Fruit fly (Drosophila melanogaster) whole organism, embryonic: ENCODE results near the gene Tim9b.

Source experiments
- Ada2b ChIP-seq: fragments of 200-800 bp; sonication (Bioruptor generic); IDR thresholded peaks from 2 replicates; pipeline ENCODE4 v1.3.6; 2022; ENCODE audit warnings: missing biosample characterization, missing genetic modification characterization
- Antp ChIP-seq: fragments of 200-800 bp; sonication (Bioruptor generic); optimal IDR thresholded peaks from 3 replicates; lab custom pipeline; 2016; ENCODE audit warnings: missing biosample characterization, missing genetic modification characterization
- B-H1 ChIP-seq: fragments of 200-800 bp; sonication (Bioruptor generic); IDR thresholded peaks from 3 replicates; pipeline ENCODE4 v1.3.6; 2022; ENCODE audit warnings: missing biosample characterization, missing genetic modification characterization
- B-H2 ChIP-seq: fragments of 200-800 bp; sonication (Bioruptor generic); optimal IDR thresholded peaks from 2 replicates; lab custom pipeline; 2018; ENCODE audit warnings: missing biosample characterization, mild to moderate bottlenecking, missing genetic modification characterization
- CG11247 ChIP-seq: fragments of 200-800 bp; sonication (Bioruptor generic); IDR thresholded peaks from 2 replicates; pipeline ENCODE4 v1.3.6; 2022; ENCODE audit warnings: missing biosample characterization, missing genetic modification characterization
- CG11398 ChIP-seq: fragments of 200-800 bp; sonication (Bioruptor generic); optimal IDR thresholded peaks from 2 replicates; lab custom pipeline; 2016; ENCODE audit warnings: missing biosample characterization, missing genetic modification characterization
- CG11456 ChIP-seq: fragments of 200-800 bp; sonication (Bioruptor generic); IDR thresholded peaks from 3 replicates; pipeline ENCODE4 v1.3.6; 2022; ENCODE audit warnings: missing biosample characterization, missing genetic modification characterization
- CG12299 ChIP-seq: fragments of 200-800 bp; sonication (Bioruptor generic); optimal IDR thresholded peaks from 2 replicates; lab custom pipeline; 2018; ENCODE audit warnings: missing biosample characterization, mild to moderate bottlenecking, missing genetic modification characterization
- CG12391 ChIP-seq: fragments of 200-800 bp; sonication (Bioruptor generic); optimal IDR thresholded peaks from 3 replicates; lab custom pipeline; 2018; ENCODE audit warnings: missing biosample characterization, mild to moderate bottlenecking, missing genetic modification characterization, moderate library complexity
- CG12942 ChIP-seq: fragments of 200-800 bp; sonication (Bioruptor generic); optimal IDR thresholded peaks from 3 replicates; lab custom pipeline; 2016; ENCODE audit warnings: missing biosample characterization, missing genetic modification characterization
- CG1529 ChIP-seq: fragments of 200-800 bp; sonication (Bioruptor generic); optimal IDR thresholded peaks from 3 replicates; lab custom pipeline; 2018; ENCODE audit warnings: missing biosample characterization, missing genetic modification characterization
- CG15514 ChIP-seq: fragments of 200-800 bp; sonication (Bioruptor generic); optimal IDR thresholded peaks from 3 replicates; lab custom pipeline; 2017; ENCODE audit warnings: missing biosample characterization, missing genetic modification characterization, mild to moderate bottlenecking, moderate library complexity, missing genetic modification reagents
- CG1647 ChIP-seq: fragments of 200-800 bp; sonication (Bioruptor generic); optimal IDR thresholded peaks from 3 replicates; lab custom pipeline; 2016; ENCODE audit warnings: missing biosample characterization, missing genetic modification characterization
- CG17186 ChIP-seq: fragments of 200-800 bp; sonication (Bioruptor generic); optimal IDR thresholded peaks from 3 replicates; lab custom pipeline; 2017; ENCODE audit warnings: missing biosample characterization, missing genetic modification reagents, missing genetic modification characterization
- CG18011 ChIP-seq: fragments of 200-800 bp; sonication (Bioruptor generic); optimal IDR thresholded peaks from 2 replicates; lab custom pipeline; 2017; ENCODE audit warnings: missing biosample characterization, missing genetic modification characterization, mild to moderate bottlenecking, moderate library complexity, missing genotype
- CG3163 ChIP-seq: fragments of 200-800 bp; sonication (Bioruptor generic); optimal IDR thresholded peaks from 3 replicates; lab custom pipeline; 2016; ENCODE audit warnings: missing biosample characterization, missing genetic modification characterization
- CG33213 ChIP-seq: fragments of 200-800 bp; sonication (Bioruptor generic); optimal IDR thresholded peaks from 3 replicates; lab custom pipeline; 2016; ENCODE audit warnings: missing biosample characterization, missing genetic modification characterization
- CG34376 ChIP-seq: fragments of 200-800 bp; sonication (Bioruptor generic); optimal IDR thresholded peaks from 2 replicates; lab custom pipeline; 2018; ENCODE audit warnings: missing biosample characterization, mild to moderate bottlenecking, missing genetic modification characterization
- CG4854 ChIP-seq: fragments of 200-800 bp; sonication (Bioruptor generic); optimal IDR thresholded peaks from 2 replicates; lab custom pipeline; 2016; ENCODE audit warnings: missing biosample characterization, missing genetic modification characterization, inconsistent platforms
- CG6175 ChIP-seq: fragments of 200-800 bp; sonication (Bioruptor generic); IDR thresholded peaks from 3 replicates; pipeline ENCODE4 v1.3.6; 2022; ENCODE audit warnings: missing biosample characterization, missing genetic modification characterization
- CG6654 ChIP-seq: fragments of 200-800 bp; sonication (Bioruptor generic); optimal IDR thresholded peaks from 2 replicates; lab custom pipeline; 2017; ENCODE audit warnings: missing biosample characterization, mild to moderate bottlenecking, missing genetic modification characterization
- CG7786 ChIP-seq: fragments of 200-800 bp; sonication (Bioruptor generic); optimal IDR thresholded peaks from 2 replicates; lab custom pipeline; 2016; ENCODE audit warnings: missing biosample characterization, missing genetic modification characterization
- CG7839 ChIP-seq: fragments of 200-800 bp; sonication (Bioruptor generic); optimal IDR thresholded peaks from 3 replicates; lab custom pipeline; 2018; ENCODE audit warnings: missing biosample characterization, mild to moderate bottlenecking, missing genetic modification characterization, moderate library complexity
- CG8765 ChIP-seq: fragments of 200-800 bp; sonication (Bioruptor generic); IDR thresholded peaks from 2 replicates; pipeline ENCODE4 v1.3.6; 2022; ENCODE audit warnings: missing biosample characterization, missing genetic modification characterization
- CG9215 ChIP-seq: fragments of 200-800 bp; sonication (Bioruptor generic); IDR thresholded peaks from 2 replicates; pipeline ENCODE4 v1.3.6; 2022; ENCODE audit warnings: missing biosample characterization, missing genetic modification characterization
- CG9609 ChIP-seq: fragments of 200-800 bp; sonication (Bioruptor generic); optimal IDR thresholded peaks from 3 replicates; lab custom pipeline; 2016; ENCODE audit warnings: missing biosample characterization, missing genetic modification characterization
- CG9727 ChIP-seq: fragments of 200-800 bp; sonication (Bioruptor generic); optimal IDR thresholded peaks from 3 replicates; lab custom pipeline; 2017; ENCODE audit warnings: missing biosample characterization, mild to moderate bottlenecking, missing genetic modification characterization
- Dad ChIP-seq: fragments of 200-800 bp; sonication (Bioruptor generic); optimal IDR thresholded peaks from 3 replicates; lab custom pipeline; 2016; ENCODE audit warnings: missing biosample characterization, missing genetic modification characterization
- Drgx ChIP-seq: fragments of 200-800 bp; sonication (Bioruptor generic); IDR thresholded peaks from 2 replicates; pipeline ENCODE4 v1.3.6; 2022; ENCODE audit warnings: missing biosample characterization, missing genetic modification characterization
- HLH54F ChIP-seq: fragments of 200-800 bp; sonication (Bioruptor generic); optimal IDR thresholded peaks from 3 replicates; lab custom pipeline; 2016; ENCODE audit warnings: missing biosample characterization, missing genetic modification characterization
- HmgZ ChIP-seq: fragments of 200-800 bp; sonication (Bioruptor generic); optimal IDR thresholded peaks from 2 replicates; lab custom pipeline; 2018; ENCODE audit warnings: missing biosample characterization, mild to moderate bottlenecking, missing genetic modification characterization
- NC2β ChIP-seq: fragments of 200-800 bp; sonication (Bioruptor generic); optimal IDR thresholded peaks from 2 replicates; lab custom pipeline; 2016; ENCODE audit warnings: missing biosample characterization, missing genetic modification characterization
- Nf-YA ChIP-seq: fragments of 200-800 bp; sonication (Bioruptor generic); IDR thresholded peaks from 2 replicates; pipeline ENCODE4 v1.3.6; 2022; ENCODE audit warnings: missing biosample characterization, missing genetic modification characterization
- Ssrp ChIP-seq: fragments of 200-800 bp; sonication (Bioruptor generic); optimal IDR thresholded peaks from 2 replicates; lab custom pipeline; 2018; ENCODE audit warnings: missing biosample characterization, mild to moderate bottlenecking, missing genetic modification characterization, moderate library complexity
- Xrp1 ChIP-seq: fragments of 200-800 bp; sonication (Bioruptor generic); IDR thresholded peaks from 2 replicates; pipeline ENCODE4 v1.3.6; 2022; ENCODE audit warnings: missing biosample characterization, missing genetic modification characterization
- amos ChIP-seq: fragments of 200-800 bp; sonication (Bioruptor generic); IDR thresholded peaks from 2 replicates; pipeline ENCODE4 v1.3.6; 2022; ENCODE audit warnings: missing biosample characterization, missing genetic modification characterization; ENCODE audit not compliant: partially characterized antibody
- ato ChIP-seq: fragments of 200-800 bp; sonication (Bioruptor generic); IDR thresholded peaks from 2 replicates; pipeline ENCODE4 v1.3.6; 2022; ENCODE audit warnings: missing biosample characterization, missing genetic modification characterization; ENCODE audit not compliant: partially characterized antibody
- bcd ChIP-seq: fragments of 200-800 bp; sonication (Bioruptor generic); optimal IDR thresholded peaks from 2 replicates; lab custom pipeline; 2017; ENCODE audit warnings: missing biosample characterization, mild to moderate bottlenecking, missing genetic modification characterization
- bigmax ChIP-seq: fragments of 200-800 bp; sonication (Bioruptor generic); optimal IDR thresholded peaks from 2 replicates; lab custom pipeline; 2018; ENCODE audit warnings: missing biosample characterization, mild to moderate bottlenecking, missing genetic modification characterization
- croc ChIP-seq: fragments of 200-800 bp; sonication (Bioruptor generic); conservative IDR thresholded peaks from 3 replicates; pipeline ENCODE4 v1.3.6; 2022; ENCODE audit warnings: missing biosample characterization, missing genetic modification characterization
- dan ChIP-seq: fragments of 200-800 bp; sonication (Bioruptor generic); IDR thresholded peaks from 2 replicates; pipeline ENCODE4 v1.3.6; 2022; ENCODE audit warnings: missing biosample characterization, missing genetic modification characterization
- dati ChIP-seq: fragments of 200-800 bp; sonication (Bioruptor generic); IDR thresholded peaks from 2 replicates; pipeline ENCODE4 v1.3.6; 2022; ENCODE audit warnings: missing biosample characterization, missing genetic modification characterization
- dysf ChIP-seq: fragments of 200-800 bp; sonication (Bioruptor generic); IDR thresholded peaks from 3 replicates; pipeline ENCODE4 v1.3.6; 2022; ENCODE audit warnings: missing biosample characterization, missing genetic modification characterization
- fru ChIP-seq: fragments of >200 bp; optimal IDR thresholded peaks from 2 replicates; lab custom pipeline; 2017
- gro ChIP-seq: fragments of 200-800 bp; sonication (Bioruptor generic); optimal IDR thresholded peaks from 2 replicates; lab custom pipeline; 2016; ENCODE audit warnings: missing biosample characterization, missing genetic modification characterization
- insv ChIP-seq, 2 experiments: fragments of 200-800 bp; sonication (Bioruptor generic); optimal IDR thresholded peaks; 3 replicates each; lab custom pipeline; 2016 to 2018; ENCODE audit warnings: missing biosample characterization in 2 of 2, missing genetic modification characterization in 2 of 2
- lov ChIP-seq, 2 experiments: fragments of 200-800 bp in 1 of 2; fragments of >200 bp in 1 of 2; sonication (Bioruptor generic) in 1 of 2; IDR thresholded peaks in 1 of 2; optimal IDR thresholded peaks in 1 of 2; 2 replicates in 1 of 2; 3 replicates in 1 of 2; pipeline versions ENCODE4 v1.3.6 to Lab custom; 2017 to 2022; ENCODE audit warnings: missing biosample characterization in 1 of 2, missing genetic modification characterization in 1 of 2
- prd ChIP-seq, 3 experiments: fragments of >200 bp in 2 of 3; fragments of 200-800 bp in 1 of 3; sonication (Bioruptor generic) in 1 of 3; optimal IDR thresholded peaks in 2 of 3; IDR thresholded peaks in 1 of 3; 2 replicates in 2 of 3; 3 replicates in 1 of 3; pipeline versions ENCODE4 v1.3.6 to Lab custom; 2017 to 2022; ENCODE audit warnings: missing biosample characterization in 1 of 3, missing genetic modification characterization in 1 of 3
- sim ChIP-seq: fragments of 200-800 bp; sonication (Bioruptor generic); IDR thresholded peaks from 2 replicates; pipeline ENCODE4 v1.3.6; 2022; ENCODE audit warnings: missing biosample characterization, missing genetic modification characterization
- sr ChIP-seq: fragments of 200-800 bp; sonication (Bioruptor generic); IDR thresholded peaks from 3 replicates; pipeline ENCODE4 v1.3.6; 2022; ENCODE audit warnings: missing biosample characterization, missing genetic modification characterization

Tim9b gene

DNA sequence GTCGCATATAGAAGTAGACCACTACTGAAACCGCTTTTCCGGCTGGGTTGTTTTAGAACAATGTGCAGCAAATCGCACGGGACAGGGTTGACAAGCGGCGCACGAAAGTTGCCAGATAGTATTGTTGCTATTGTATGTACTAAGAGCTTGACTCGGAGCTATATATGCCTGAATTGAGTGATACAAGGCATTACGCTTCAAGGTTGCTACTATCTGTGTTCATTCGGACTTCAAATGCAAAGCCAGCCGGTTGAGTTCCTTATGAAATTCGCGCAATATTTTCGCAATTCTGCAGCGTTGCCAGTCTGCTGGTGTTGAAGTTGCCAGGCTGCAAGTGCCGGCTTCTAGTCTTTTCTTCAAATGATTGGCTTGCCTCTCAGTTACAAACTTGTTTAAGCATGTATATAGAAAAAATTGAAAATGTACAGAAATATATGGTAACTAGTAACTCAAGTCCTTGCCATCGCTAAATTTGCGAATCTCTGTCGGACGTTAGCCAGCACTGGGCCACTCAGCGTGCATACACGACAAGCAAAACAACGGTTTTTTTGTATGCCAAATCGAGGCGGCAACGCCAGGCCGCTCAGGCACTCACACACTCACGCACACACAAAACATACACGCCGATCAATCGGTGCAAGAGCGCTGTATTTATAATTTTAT, 33.6 kb upstream of the Tim9b start, which contains the start of the genes Ranbp21 and Elys:
Gene Ranbp21, minus strand, starts transcription at position 513 of the 663 bp plus-strand sequence.
Gene Elys, plus strand, starts transcription at position 549 of the 663 bp plus-strand sequence.
- TF ChIP-seq insv (GFP tag; optimal IDR thresholded peaks at IDR 0.05; lab: Kevin White, UChicago), result peak in 1 of 2 experiments; percentile 28
- peak; percentile 71 for TF ChIP-seq CG9609
- TF ChIP-seq CG12942 (GFP tag; lab: Kevin White, UChicago), result peak; percentile 45
- no peak for TF ChIP-seq CG7839 (tag; lab: Kevin White, UChicago)
- no peak for TF ChIP-seq B-H1
- no peak for TF ChIP-seq fru (lab: Kevin White, UChicago)
- no peak for TF ChIP-seq dati (GFP tag; lab: Robert Waterston, UW)
- TF ChIP-seq CG33213 (GFP tag; lab: Kevin White, UChicago), result no peak
- peak; percentile 13 for TF ChIP-seq CG15514 (GFP tag; lab: Kevin White, UChicago)
- no peak for TF ChIP-seq Drgx (GFP tag; lab: Robert Waterston, UW)
- no peak for TF ChIP-seq CG6175 (GFP tag; lab: Robert Waterston, UW)
- TF ChIP-seq CG12299 (tag; lab: Kevin White, UChicago), result no peak
- no peak for TF ChIP-seq bcd (GFP tag; lab: Kevin White, UChicago)
- TF ChIP-seq NC2β (GFP tag; lab: Kevin White, UChicago), result peak; percentile 29
- TF ChIP-seq Ada2b, result no peak
- TF ChIP-seq dan, result 0 out of 2 replicates have a peak, but pooled peaks have one; percentile 30
- no peak for TF ChIP-seq ato (GFP tag; lab: Robert Waterston, UW)
- TF ChIP-seq CG11398, result peak; percentile 48
- no peak for TF ChIP-seq sr (GFP tag; lab: Robert Waterston, UW)
- peak; percentile 7 for TF ChIP-seq CG6654 (GFP tag; lab: Kevin White, UChicago)
- TF ChIP-seq HmgZ (tag; lab: Kevin White, UChicago), result peak; percentile 28
- TF ChIP-seq Nf-YA (GFP tag; lab: Robert Waterston, UW), result no peak; the same call in 1 of the 2 replicates
- TF ChIP-seq Xrp1 (GFP tag; lab: Robert Waterston, UW), result peak; percentile 60
- no peak for TF ChIP-seq prd (optimal IDR thresholded peaks at IDR 0.05; lab: Kevin White, UChicago)
- peak; percentile 75 for TF ChIP-seq prd (GFP tag; IDR thresholded peaks at IDR 0.05; lab: Robert Waterston, UW)
- peak; percentile 36 for TF ChIP-seq Ssrp (tag; lab: Kevin White, UChicago)
- TF ChIP-seq Antp (GFP tag; lab: Kevin White, UChicago), result peak; percentile 72
- TF ChIP-seq CG1529 (GFP tag; lab: Kevin White, UChicago), result no peak
- TF ChIP-seq CG9215, result peak; percentile 62
- TF ChIP-seq CG3163 (GFP tag; lab: Kevin White, UChicago), result peak; percentile 21
- TF ChIP-seq CG34376 (GFP tag; lab: Kevin White, UChicago), result no peak
- peak; percentile 38; the same call in 1 of the 2 replicates for TF ChIP-seq CG11247
- peak; percentile 55; the same call in 1 of the 3 replicates for TF ChIP-seq CG11456 (GFP tag; lab: Robert Waterston, UW)
- peak; percentile 65 for TF ChIP-seq Dad (GFP tag; lab: Kevin White, UChicago)
- TF ChIP-seq dysf (GFP tag; lab: Robert Waterston, UW), result peak; percentile 55
- peak; percentile 56 for TF ChIP-seq CG7786 (GFP tag; lab: Kevin White, UChicago)
- TF ChIP-seq bigmax, result no peak
- TF ChIP-seq croc (GFP tag; lab: Robert Waterston, UW), result no peak
- no peak for TF ChIP-seq gro (GFP tag; lab: Kevin White, UChicago)
- TF ChIP-seq sim (GFP tag; lab: Robert Waterston, UW), result no peak
- no peak for TF ChIP-seq CG4854 (GFP tag; lab: Kevin White, UChicago)
- peak; percentile 31; the same call in 1 of the 2 replicates for TF ChIP-seq CG8765
- peak; percentile 59 for TF ChIP-seq CG9727 (GFP tag; lab: Kevin White, UChicago)
- peak; percentile 55; the same call in 1 of the 2 replicates for TF ChIP-seq amos (GFP tag; lab: Robert Waterston, UW)
- TF ChIP-seq CG12391 (tag; lab: Kevin White, UChicago), result peak; percentile 50
- peak; percentile 42 for TF ChIP-seq CG1647 (GFP tag; lab: Kevin White, UChicago)
- TF ChIP-seq lov (optimal IDR thresholded peaks at IDR 0.05; lab: Kevin White, UChicago), result no peak
- no peak for TF ChIP-seq lov (GFP tag; IDR thresholded peaks at IDR 0.05; lab: Robert Waterston, UW)
- TF ChIP-seq HLH54F (GFP tag; lab: Kevin White, UChicago), result peak; percentile 76
- TF ChIP-seq CG17186, result peak; percentile 12
- TF ChIP-seq CG18011, result no peak
- TF ChIP-seq B-H2 (GFP tag; lab: Kevin White, UChicago), result no peak
